Fruit fly (Drosophila melanogaster): ENCODE measurements around the gene Muc14A.

- TF ChIP-seq usp (GFP tag; optimal IDR thresholded peaks at IDR 0.05): no peak
- no peak for TF ChIP-seq h (GFP tag; optimal IDR thresholded peaks at IDR 0.05)
- TF ChIP-seq Vsx2 (GFP tag; optimal IDR thresholded peaks at IDR 0.05; ENCODE audit: partially characterized antibody): no peak
- TF ChIP-seq Mio (GFP tag; optimal IDR thresholded peaks at IDR 0.05): no peak
- no peak for TF ChIP-seq psq (GFP tag; optimal IDR thresholded peaks at IDR 0.05)
- no peak for TF ChIP-seq tai (GFP tag; optimal IDR thresholded peaks at IDR 0.05)
- no peak for TF ChIP-seq GATAd (GFP tag; optimal IDR thresholded peaks at IDR 0.05)
- no peak for TF ChIP-seq jim (GFP tag; optimal IDR thresholded peaks at IDR 0.05)
These were observed 25.4 kb upstream of the Muc14A start, which contains the start of gene Slc25A46a for dm6 chrX:15983501-15983900.
